Fruit fly (Drosophila melanogaster) whole organism, adult: ENCODE data around the gene Tmx3.

ENCODE experiments used
- CG12768 ChIP-seq: fragments of 200-800 bp; sonication (Bioruptor generic); optimal IDR thresholded peaks from 2 replicates; lab custom pipeline; 2017; ENCODE audit warnings: missing biosample characterization, missing genetic modification characterization, mild to moderate bottlenecking, moderate library complexity, missing genetic modification reagents
- CG14711 ChIP-seq: fragments of 200-800 bp; sonication (Bioruptor generic); optimal IDR thresholded peaks from 2 replicates; lab custom pipeline; 2018; ENCODE audit warnings: missing biosample characterization, mild to moderate bottlenecking, missing genetic modification characterization, moderate library complexity
- CG1620 ChIP-seq: fragments of 200-800 bp; sonication (Bioruptor generic); optimal IDR thresholded peaks from 2 replicates; lab custom pipeline; 2016; ENCODE audit warnings: missing biosample characterization, missing genetic modification characterization
- CG7101 ChIP-seq: fragments of 200-800 bp; sonication (Bioruptor generic); optimal IDR thresholded peaks from 2 replicates; lab custom pipeline; 2018; ENCODE audit warnings: missing biosample characterization, mild to moderate bottlenecking, missing genetic modification characterization, moderate library complexity
- Mnt ChIP-seq: fragments of 200-800 bp; sonication (Bioruptor generic); optimal IDR thresholded peaks from 2 replicates; lab custom pipeline; 2016; ENCODE audit warnings: missing biosample characterization, mild to moderate bottlenecking, missing genetic modification characterization
- bab1 ChIP-seq: fragments of 200-800 bp; sonication (Bioruptor generic); optimal IDR thresholded peaks from 3 replicates; lab custom pipeline; 2019; ENCODE audit warnings: missing biosample characterization, mild to moderate bottlenecking, missing genetic modification characterization, moderate library complexity
- cnc ChIP-seq, 2 experiments: fragments of >200 bp; optimal IDR thresholded peaks; 2 replicates each; lab custom pipeline; 2017
- kay ChIP-seq: fragments of 200-800 bp; sonication (Bioruptor generic); peaks from one replicate; lab custom pipeline; 2016; ENCODE audit warnings: missing biosample characterization, missing genetic modification characterization, borderline replicate concordance
- ovo ChIP-seq: fragments of 200-800 bp; sonication (Bioruptor generic); optimal IDR thresholded peaks from 2 replicates; lab custom pipeline; 2016; ENCODE audit warnings: missing biosample characterization, missing genetic modification characterization
- pad ChIP-seq: fragments of 200-800 bp; sonication (Bioruptor generic); optimal IDR thresholded peaks from 3 replicates; lab custom pipeline; 2017; ENCODE audit warnings: missing biosample characterization, missing genetic modification characterization, mild to moderate bottlenecking, moderate library complexity, missing genetic modification reagents
- tj ChIP-seq: fragments of 200-800 bp; sonication (Bioruptor generic); optimal IDR thresholded peaks from 3 replicates; lab custom pipeline; 2017; ENCODE audit warnings: missing biosample characterization, mild to moderate bottlenecking, missing genetic modification characterization, moderate library complexity

- TF ChIP-seq CG12768 (GFP tag; lab: Kevin White, UChicago) (no peak), kay (GFP tag; lab: Kevin White, UChicago) (no peak), cnc (optimal IDR thresholded peaks at IDR 0.05; lab: Kevin White, UChicago) (no peak), CG1620 (GFP tag; lab: Kevin White, UChicago) (no peak), CG7101 (tag; lab: Kevin White, UChicago) (no peak), CG14711 (tag; lab: Kevin White, UChicago) (no peak), bab1 (no peak), tj (no peak), ovo (GFP tag; lab: Kevin White, UChicago) (no peak), pad (GFP tag; lab: Kevin White, UChicago) (no peak), Mnt (GFP tag; lab: Kevin White, UChicago) (no peak)
Observed at dm6 chr3L:16195476-16195958, 33.4 kb upstream of the Tmx3 start.
